Fruit fly (Drosophila melanogaster): ENCODE data around the gene CG16782.

CG16782 gene

DNA sequence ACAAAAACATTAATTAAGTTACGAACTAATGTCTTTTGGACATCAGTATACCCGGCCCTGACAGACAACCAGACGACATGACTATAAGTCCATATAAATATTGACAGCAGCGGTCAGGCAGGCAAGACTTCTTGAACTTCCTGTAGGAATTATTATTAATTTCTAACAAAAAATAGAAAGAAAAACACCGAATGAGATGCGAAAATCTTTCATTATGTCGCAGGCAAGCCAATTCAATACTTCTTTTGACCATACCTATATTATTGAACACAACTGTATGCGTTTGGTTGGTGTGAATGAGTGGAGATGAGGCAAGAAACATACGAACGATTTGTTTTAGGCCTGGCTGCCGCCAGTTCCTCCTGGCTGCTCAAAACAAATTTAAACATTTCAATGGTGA lies 35.1 kb downstream of the CG16782 start (continued):
- peak; percentile 71 for TF ChIP-seq MTF-1 (GFP tag; optimal IDR thresholded peaks at IDR 0.05; ENCODE audit: borderline replicate concordance)
- no peak for TF ChIP-seq yki (optimal IDR thresholded peaks at IDR 0.05)
- TF ChIP-seq chn (GFP tag; optimal IDR thresholded peaks at IDR 0.05) = peak; percentile 66
- TF ChIP-seq repo (GFP tag; optimal IDR thresholded peaks at IDR 0.05) = peak; percentile 43
- TF ChIP-seq wor (GFP tag; IDR thresholded peaks at IDR 0.05) = peak; percentile 70
- TF ChIP-seq CG11247 (GFP tag; IDR thresholded peaks at IDR 0.05) = peak; percentile 81
- peak; percentile 45 for TF ChIP-seq Jarid2 (GFP tag; optimal IDR thresholded peaks at IDR 0.05)
- TF ChIP-seq CG14710 (tag; optimal IDR thresholded peaks at IDR 0.05) = peak; percentile 58
- TF ChIP-seq disco-r (GFP tag; optimal IDR thresholded peaks at IDR 0.05) = peak; percentile 47
- peak; percentile 80 for TF ChIP-seq CG12659 (GFP tag; optimal IDR thresholded peaks at IDR 0.05)
- TF ChIP-seq BEAF-32 (GFP tag; optimal IDR thresholded peaks at IDR 0.05) = no peak
- TF ChIP-seq croc (GFP tag; conservative IDR thresholded peaks at IDR 0.05) = peak; percentile 69
- peak; percentile 81 for TF ChIP-seq CG18262 (tag; optimal IDR thresholded peaks at IDR 0.05)
- TF ChIP-seq crc (GFP tag; optimal IDR thresholded peaks at IDR 0.05) = peak; percentile 69
- TF ChIP-seq CG17829 (tag; optimal IDR thresholded peaks at IDR 0.05) = peak; percentile 77
- peak; percentile 81 for TF ChIP-seq lilli (GFP tag; optimal IDR thresholded peaks at IDR 0.05)
- peak; percentile 77 for TF ChIP-seq gsb-n (tag; optimal IDR thresholded peaks at IDR 0.05)
- no peak for TF ChIP-seq CG9797 (GFP tag; optimal IDR thresholded peaks at IDR 0.05)
- no peak for TF ChIP-seq Hey (tag; optimal IDR thresholded peaks at IDR 0.05)
- peak; percentile 56 for TF ChIP-seq nerfin-1 (tag; optimal IDR thresholded peaks at IDR 0.05)
- TF ChIP-seq Eip74EF (GFP tag; optimal IDR thresholded peaks at IDR 0.05) = peak in 1 of 2 experiments; percentile 82
- TF ChIP-seq CG1233 (GFP tag; optimal IDR thresholded peaks at IDR 0.05) = peak; percentile 63
- peak; percentile 89 for TF ChIP-seq CG11504 (tag; optimal IDR thresholded peaks at IDR 0.05)
- peak; percentile 49 for TF ChIP-seq CG2202 (tag; optimal IDR thresholded peaks at IDR 0.05)
- TF ChIP-seq peb (GFP tag; IDR thresholded peaks at IDR 0.05) = 0 out of 2 replicates have a peak, but pooled peaks have one; percentile 52
- TF ChIP-seq stwl (tag; optimal IDR thresholded peaks at IDR 0.05) = no peak
- peak; percentile 59 for TF ChIP-seq onecut (GFP tag; IDR thresholded peaks at IDR 0.05)
- TF ChIP-seq ttk (GFP tag; IDR thresholded peaks at IDR 0.05) = peak; percentile 81
- TF ChIP-seq CG6175 (GFP tag; IDR thresholded peaks at IDR 0.05) = 0 out of 3 replicates have a peak, but pooled peaks have one; percentile 46
- TF ChIP-seq CG5953 (GFP tag; IDR thresholded peaks at IDR 0.05) = peak; percentile 72; the same call in 1 of the 2 replicates
- peak; percentile 24 for TF ChIP-seq CG7928 (GFP tag; optimal IDR thresholded peaks at IDR 0.05)
- peak; percentile 68 for TF ChIP-seq CG5245 (GFP tag; optimal IDR thresholded peaks at IDR 0.05)
- TF ChIP-seq H15 (GFP tag; IDR thresholded peaks at IDR 0.05) = peak; percentile 70
- peak; percentile 80 to 85 for TF ChIP-seq chif (GFP tag; optimal IDR thresholded peaks at IDR 0.05)
- TF ChIP-seq shn (GFP tag; optimal IDR thresholded peaks at IDR 0.05) = peak; percentile 49
- TF ChIP-seq jumu (GFP tag; optimal IDR thresholded peaks at IDR 0.05) = peak; percentile 65
- TF ChIP-seq CG18011 (GFP tag; optimal IDR thresholded peaks at IDR 0.05) = peak; percentile 48
- peak; percentile 89 for TF ChIP-seq CG17359 (tag; optimal IDR thresholded peaks at IDR 0.05)
- peak; percentile 67 for TF ChIP-seq CG4854 (GFP tag; optimal IDR thresholded peaks at IDR 0.05)
- peak; percentile 44 for TF ChIP-seq D19B (GFP tag; optimal IDR thresholded peaks at IDR 0.05)
- TF ChIP-seq h (optimal IDR thresholded peaks at IDR 0.05) = no peak
- TF ChIP-seq trem (tag; optimal IDR thresholded peaks at IDR 0.05) = peak; percentile 59
- TF ChIP-seq insv (GFP tag; optimal IDR thresholded peaks at IDR 0.05) = no peak
- peak; percentile 68; the same call in 2 of the 3 replicates for TF ChIP-seq Optix (GFP tag; IDR thresholded peaks at IDR 0.05)
- no peak for TF ChIP-seq luna (GFP tag; optimal IDR thresholded peaks at IDR 0.05)
- peak; percentile 53 for TF ChIP-seq zfh2 (GFP tag; optimal IDR thresholded peaks at IDR 0.05)
- peak; percentile 79 for TF ChIP-seq Ssrp (tag; optimal IDR thresholded peaks at IDR 0.05)
- peak in 1 of 3 experiments; percentile 61 for TF ChIP-seq lola (GFP tag; optimal IDR thresholded peaks at IDR 0.05)
- TF ChIP-seq CG12391 (tag; optimal IDR thresholded peaks at IDR 0.05) = peak; percentile 84
- TF ChIP-seq gro (GFP tag; optimal IDR thresholded peaks at IDR 0.05) = peak; percentile 72
- TF ChIP-seq p53 (GFP tag; optimal IDR thresholded peaks at IDR 0.05) = no peak
